ENCODE assay signal across 3 worm cellular contexts in genomic region chrII:5496375-5496774, ce11.
TF ChIP-seq lines count a peak whose summit lies in the region.

F12A10.1 (plus strand) TSS chrII:5496540.

TF ChIP-seq in whole organism, L1 larva, 84 proteins besides CTCF, POLR2A, EP300 and RAD21:
- TF ChIP-seq F16B12.6 (tag; optimal IDR thresholded peaks at IDR 0.05; lab: Kevin White, UChicago) (no peak), nhr-20 (tag; optimal IDR thresholded peaks at IDR 0.05; lab: Kevin White, UChicago) (peak; percentile 52), ama-1 (optimal IDR thresholded peaks at IDR 0.05; lab: Kevin White, UChicago) (no peak), nhr-85 (tag; lab: Kevin White, UChicago) (peak; percentile 60), blmp-1 (tag; optimal IDR thresholded peaks at IDR 0.05; lab: Kevin White, UChicago) (peak; percentile 6), lin-14 (GFP tag; optimal IDR thresholded peaks at IDR 0.05; lab: Kevin White, UChicago) (peak; percentile 43), elt-3 (tag; optimal IDR thresholded peaks at IDR 0.05; lab: Kevin White, UChicago) (peak in 2 of 6 experiments; percentile 1 to 62), skn-1 (tag; optimal IDR thresholded peaks at IDR 0.05; lab: Kevin White, UChicago) (no peak)

TF ChIP-seq in whole organism, L2 larva, 48 proteins besides CTCF, POLR2A, EP300 and RAD21:
- TF ChIP-seq C34F6.9 (tag; optimal IDR thresholded peaks at IDR 0.05; lab: Kevin White, UChicago) (no peak), fos-1 (tag; optimal IDR thresholded peaks at IDR 0.05; lab: Kevin White, UChicago) (peak; percentile 4), sma-3 (GFP tag; optimal IDR thresholded peaks at IDR 0.05; lab: Kevin White, UChicago) (peak; percentile 1), nhr-10 (tag; optimal IDR thresholded peaks at IDR 0.05; lab: Kevin White, UChicago) (no peak), R02D3.7 (tag; optimal IDR thresholded peaks at IDR 0.05; lab: Kevin White, UChicago) (no peak), sem-4 (tag; optimal IDR thresholded peaks at IDR 0.05; lab: Kevin White, UChicago) (no peak), nhr-21 (tag; optimal IDR thresholded peaks at IDR 0.05; lab: Kevin White, UChicago) (peak; percentile 1), nhr-23 (tag; optimal IDR thresholded peaks at IDR 0.05; lab: Kevin White, UChicago) (no peak), peb-1 (tag; optimal IDR thresholded peaks at IDR 0.05; lab: Kevin White, UChicago) (no peak)

TF ChIP-seq in whole organism, L4 larva, 104 proteins besides CTCF, POLR2A, EP300 and RAD21:
- no peak for TF ChIP-seq nhr-25 (tag; optimal IDR thresholded peaks at IDR 0.05; lab: Kevin White, UChicago; ENCODE audit: borderline replicate concordance, insufficient read depth)
- TF ChIP-seq hlh-11 (tag; optimal IDR thresholded peaks at IDR 0.05; lab: Kevin White, UChicago), result peak; percentile 30
- TF ChIP-seq nhr-28 (tag; optimal IDR thresholded peaks at IDR 0.05; lab: Kevin White, UChicago), result peak; percentile 77

Comparison
In these comparisons a context has a peak if more than half of its experiments do, and no peak if none do; other contexts are left out.
1. Of the 29 proteins assayed by ChIP-seq in both whole organism, L4 larva and whole organism, L1 larva: peak only in whole organism, L4 larva: nhr-28; only in whole organism, L1 larva: none; in both: none; in neither: 28.